Fruit fly (Drosophila melanogaster): ENCODE measurements around the gene CG8112.

dm6 chr3R:8704669-8705068 lies 8.1 kb upstream of the CG8112 start:
- TF ChIP-seq insv (optimal IDR thresholded peaks at IDR 0.05) (no peak), Myc (optimal IDR thresholded peaks at IDR 0.05) (no peak)

Measured in Kc167 (cell line).